Worm (Caenorhabditis elegans) whole organism, L3 larva: ENCODE data around the gene Y49F6B.6.

Experiments used
- aly-2 ChIP-seq: fragments of 150-350 bp; optimal IDR thresholded peaks from 2 replicates; lab custom pipeline; 2014; ENCODE audit warnings: missing biosample characterization, missing genetic modification characterization
- egl-27 ChIP-seq: sonication (generic microtip); optimal IDR thresholded peaks from 4 replicates; lab custom pipeline; 2017; ENCODE audit warnings: missing biosample characterization, missing genetic modification reagents, missing genetic modification characterization
- elt-2 ChIP-seq: sonication (generic microtip); optimal IDR thresholded peaks from 2 replicates; lab custom pipeline; 2016; ENCODE audit warnings: missing genetic modification reagents, mild to moderate bottlenecking, missing genetic modification characterization, missing compliant biosample characterization
- fkh-2 ChIP-seq: fragments of 150-350 bp; optimal IDR thresholded peaks from 2 replicates; lab custom pipeline; 2014; ENCODE audit warnings: missing biosample characterization, missing genetic modification reagents, missing genetic modification characterization
- hmg-11 ChIP-seq: sonication (generic microtip); optimal IDR thresholded peaks from 2 replicates; lab custom pipeline; 2016; ENCODE audit warnings: missing genetic modification characterization, missing compliant biosample characterization
- lin-15B ChIP-seq: fragments of 150-350 bp; optimal IDR thresholded peaks from 2 replicates; lab custom pipeline; 2014; ENCODE audit warnings: missing biosample characterization, missing genetic modification characterization
- lin-39 ChIP-seq: fragments of 150-350 bp; optimal IDR thresholded peaks from 2 replicates; lab custom pipeline; 2018; ENCODE audit warnings: missing biosample characterization, missing genetic modification reagents, missing genetic modification characterization
- lsy-12 ChIP-seq: sonication (generic microtip); optimal IDR thresholded peaks from 2 replicates; lab custom pipeline; 2016; ENCODE audit warnings: mild to moderate bottlenecking, missing genetic modification characterization, missing compliant biosample characterization
- mdl-1 ChIP-seq: fragments of 150-350 bp; optimal IDR thresholded peaks from 2 replicates; lab custom pipeline; 2014; ENCODE audit warnings: missing biosample characterization, missing genetic modification characterization
- nfya-1 ChIP-seq: sonication (generic microtip); optimal IDR thresholded peaks from 2 replicates; lab custom pipeline; 2017; ENCODE audit warnings: missing genetic modification characterization, mild to moderate bottlenecking, missing compliant biosample characterization, antibody characterized with exemption, moderate library complexity; ENCODE audit not compliant: insufficient read depth
- nhr-23 ChIP-seq: fragments of 150-350 bp; optimal IDR thresholded peaks from 2 replicates; lab custom pipeline; 2014; ENCODE audit warnings: missing biosample characterization, missing genetic modification reagents, missing genetic modification characterization
- nhr-25 ChIP-seq: sonication (generic microtip); optimal IDR thresholded peaks from 2 replicates; lab custom pipeline; 2017; ENCODE audit warnings: missing biosample characterization, missing genetic modification characterization
- nhr-43 ChIP-seq: sonication (generic microtip); optimal IDR thresholded peaks from 2 replicates; lab custom pipeline; 2016; ENCODE audit warnings: mild to moderate bottlenecking, missing genetic modification characterization, missing compliant biosample characterization; ENCODE audit not compliant: poor library complexity, severe bottlenecking
- pha-4 ChIP-seq: fragments of 150-350 bp; optimal IDR thresholded peaks from 2 replicates; lab custom pipeline; 2014; ENCODE audit warnings: missing biosample characterization, missing genetic modification reagents, missing genetic modification characterization
- pqm-1 ChIP-seq: fragments of 150-350 bp; optimal IDR thresholded peaks from 2 replicates; lab custom pipeline; 2017; ENCODE audit warnings: missing biosample characterization, missing genetic modification characterization, inconsistent platforms
- sea-2 ChIP-seq: fragments of 150-350 bp; sonication (generic microtip); optimal IDR thresholded peaks from 4 replicates; lab custom pipeline; 2014; ENCODE audit warnings: missing biosample characterization, missing genetic modification reagents, missing genetic modification characterization
- skn-1 ChIP-seq: fragments of 150-350 bp; optimal IDR thresholded peaks from 2 replicates; lab custom pipeline; 2014; ENCODE audit warnings: missing biosample characterization, missing genetic modification characterization
- snpc-4 ChIP-seq: fragments of 150-350 bp; optimal IDR thresholded peaks from 2 replicates; lab custom pipeline; 2014; ENCODE audit warnings: missing biosample characterization, missing genetic modification characterization
- ztf-4 ChIP-seq: fragments of 150-350 bp; optimal IDR thresholded peaks from 2 replicates; lab custom pipeline; 2014; ENCODE audit warnings: missing biosample characterization, missing genetic modification characterization

Y49F6B.6 gene

DNA sequence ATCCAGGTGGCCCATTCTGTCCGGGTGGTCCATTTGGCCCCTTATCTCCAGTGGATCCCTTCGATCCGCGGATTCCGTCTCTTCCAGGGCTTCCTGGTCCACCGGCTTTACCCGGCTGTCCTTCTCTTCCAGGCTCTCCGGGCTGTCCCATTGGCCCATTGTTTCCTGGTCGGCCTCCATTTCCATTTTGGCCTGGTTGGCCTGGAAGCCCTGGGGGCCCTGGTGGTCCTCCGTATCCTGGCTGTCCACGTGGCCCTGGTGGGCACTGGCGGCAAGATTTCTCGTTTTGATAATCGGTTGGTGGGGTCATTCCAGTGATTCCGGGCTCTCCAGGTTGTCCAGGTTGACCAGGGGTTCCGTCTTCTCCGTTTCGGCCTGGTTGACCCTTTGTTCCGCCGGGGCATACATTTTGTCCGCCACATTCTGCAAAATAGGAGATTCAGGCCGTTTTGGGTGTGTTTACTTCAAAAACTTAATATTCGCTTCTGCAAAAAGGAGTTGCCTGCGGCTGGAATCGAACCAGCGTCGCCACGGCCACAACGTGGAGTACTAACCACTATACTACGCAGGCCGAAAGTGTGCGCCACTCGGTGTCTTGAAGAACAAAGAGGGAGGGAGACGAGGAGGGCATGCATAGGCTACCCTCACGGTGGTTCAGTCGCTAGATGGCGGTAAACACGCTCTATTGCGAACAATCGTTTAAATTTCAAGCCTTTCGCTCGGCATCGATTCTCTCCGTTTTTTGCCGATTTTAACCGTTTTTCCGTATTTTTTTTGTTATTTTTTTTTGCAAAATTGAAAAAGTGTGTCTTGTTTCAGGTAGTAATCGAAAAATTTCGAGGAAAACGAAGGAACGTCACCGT is 48.3 kb downstream of the Y49F6B.6 start, which contains the start of gene W09G10.9:
TSS of gene W09G10.9 (plus strand) at position 813 of the 863 bp plus-strand sequence.
- peak; percentile 4 for TF ChIP-seq lsy-12 (tag; lab: Kevin White, UChicago)
- TF ChIP-seq nhr-25 (tag; lab: Kevin White, UChicago) = peak; percentile 3
- peak; percentile 27 for TF ChIP-seq skn-1 (tag; lab: Kevin White, UChicago)
- TF ChIP-seq nfya-1 (tag; lab: Kevin White, UChicago) = peak; percentile 45
- TF ChIP-seq egl-27 (tag; lab: Kevin White, UChicago) = no peak
- peak; percentile 8 for TF ChIP-seq pqm-1
- peak; percentile 73 for TF ChIP-seq lin-15B (tag; lab: Kevin White, UChicago)
- peak; percentile 38 for TF ChIP-seq nhr-43 (tag; lab: Kevin White, UChicago)
- no peak for TF ChIP-seq fkh-2
- TF ChIP-seq sea-2 (GFP tag; lab: Kevin White, UChicago) = no peak
- peak; percentile 31 for TF ChIP-seq lin-39 (tag; lab: Kevin White, UChicago)
- no peak for TF ChIP-seq aly-2
- peak; percentile 25 for TF ChIP-seq snpc-4
- peak; percentile 79 for TF ChIP-seq hmg-11 (tag; lab: Kevin White, UChicago)
- peak; percentile 40 for TF ChIP-seq nhr-23
- TF ChIP-seq mdl-1 = no peak
- TF ChIP-seq pha-4 (tag; lab: Kevin White, UChicago) = peak; percentile 30
- no peak for TF ChIP-seq ztf-4
- peak; percentile 42 for TF ChIP-seq elt-2 (tag; lab: Kevin White, UChicago)
